Worm (Caenorhabditis elegans) whole organism, L1 larva: Measurements from ENCODE around the gene fbxa-184.

Experiments
- C16A3.4 ChIP-seq: fragments of 150-350 bp; optimal IDR thresholded peaks from 2 replicates; lab custom pipeline; 2014; ENCODE audit warnings: missing biosample characterization, missing genetic modification characterization
- aha-1 ChIP-seq: fragments of 150-350 bp; optimal IDR thresholded peaks from 2 replicates; lab custom pipeline; 2014; ENCODE audit warnings: missing biosample characterization, missing genetic modification characterization
- alr-1 ChIP-seq: fragments of 200-800 bp; sonication (Bioruptor generic); optimal IDR thresholded peaks from 2 replicates; lab custom pipeline; 2018; ENCODE audit warnings: borderline replicate concordance, mild to moderate bottlenecking, missing genetic modification characterization, missing compliant biosample characterization
- aly-2 ChIP-seq: fragments of 150-350 bp; optimal IDR thresholded peaks from 2 replicates; lab custom pipeline; 2014; ENCODE audit warnings: missing biosample characterization, missing genetic modification characterization
- ama-1 ChIP-seq: fragments of 150-350 bp; optimal IDR thresholded peaks from 2 replicates; lab custom pipeline; 2014
- blmp-1 ChIP-seq: fragments of 150-350 bp; optimal IDR thresholded peaks from 2 replicates; lab custom pipeline; 2014; ENCODE audit warnings: missing biosample characterization, missing genetic modification characterization
- ceh-88 ChIP-seq: fragments of 200-800 bp; sonication (Bioruptor generic); IDR thresholded peaks from 2 replicates; pipeline ENCODE4 v1.3.6; 2022; ENCODE audit warnings: missing genetic modification characterization, missing compliant biosample characterization
- ces-1 ChIP-seq: fragments of 150-350 bp; optimal IDR thresholded peaks from 2 replicates; lab custom pipeline; 2014; ENCODE audit warnings: missing biosample characterization, missing genetic modification reagents, missing genetic modification characterization
- dpl-1 ChIP-seq, 3 experiments: fragments of 150-350 bp in 2 of 3; sonication (generic microtip) in 1 of 3; optimal IDR thresholded peaks; 2 replicates each; lab custom pipeline; 2014 to 2017; ENCODE audit warnings: missing biosample characterization in 3 of 3, missing genetic modification characterization in 3 of 3, missing genetic modification reagents in 3 of 3
- efl-1 ChIP-seq, 4 experiments: fragments of 150-350 bp; optimal IDR thresholded peaks in 3 of 4; peaks in 1 of 4; 1 replicate in 1 of 4; 2 replicates in 3 of 4; lab custom pipeline; 2014; ENCODE audit warnings: missing biosample characterization in 2 of 4, missing genetic modification characterization in 2 of 4, missing genetic modification reagents in 2 of 4
- egl-13 ChIP-seq: sonication (generic microtip); optimal IDR thresholded peaks from 2 replicates; lab custom pipeline; 2016; ENCODE audit warnings: missing genotype, missing genetic modification reagents, missing genetic modification characterization, missing compliant biosample characterization
- egl-27 ChIP-seq, 2 experiments: fragments of 150-350 bp in 1 of 2; sonication (generic microtip); optimal IDR thresholded peaks; 3 replicates each; lab custom pipeline; 2017 to 2018; ENCODE audit warnings: missing biosample characterization in 2 of 2, missing genetic modification characterization in 2 of 2, missing genetic modification reagents in 2 of 2
- elt-2 ChIP-seq: sonication (generic microtip); optimal IDR thresholded peaks from 2 replicates; lab custom pipeline; 2016; ENCODE audit warnings: missing genetic modification characterization, mild to moderate bottlenecking, inconsistent platforms, missing compliant biosample characterization, missing genetic modification reagents
- elt-3 ChIP-seq, 6 experiments: fragments of 150-350 bp in 1 of 6; sonication (generic microtip); optimal IDR thresholded peaks; 2 replicates each; lab custom pipeline; 2017 to 2018; ENCODE audit warnings: missing biosample characterization in 6 of 6, missing genetic modification characterization in 6 of 6, inconsistent platforms in 1 of 6
- ets-5 ChIP-seq: fragments of 200-800 bp; sonication (Bioruptor generic); IDR thresholded peaks from 2 replicates; pipeline ENCODE4 v1.3.6; 2022; ENCODE audit warnings: missing genetic modification characterization, missing compliant biosample characterization
- fkh-8 ChIP-seq: sonication (generic microtip); optimal IDR thresholded peaks from 2 replicates; lab custom pipeline; 2016; ENCODE audit warnings: mild to moderate bottlenecking, missing genetic modification characterization, missing compliant biosample characterization
- fos-1 ChIP-seq: fragments of 150-350 bp; optimal IDR thresholded peaks from 2 replicates; lab custom pipeline; 2014; ENCODE audit warnings: missing biosample characterization, missing genetic modification characterization
- grh-1 ChIP-seq: fragments of 200-800 bp; sonication (Bioruptor generic); IDR thresholded peaks from 2 replicates; pipeline ENCODE4 v1.3.6; 2022; ENCODE audit warnings: missing genetic modification reagents, missing genetic modification characterization, missing compliant biosample characterization
- hlh-4 ChIP-seq: sonication (generic microtip); optimal IDR thresholded peaks from 2 replicates; lab custom pipeline; 2016; ENCODE audit warnings: mild to moderate bottlenecking, missing genetic modification characterization, missing compliant biosample characterization
- irx-1 ChIP-seq: sonication (generic microtip); optimal IDR thresholded peaks from 2 replicates; lab custom pipeline; 2016; ENCODE audit warnings: missing genetic modification characterization, missing compliant biosample characterization
- lin-15B ChIP-seq: fragments of 150-350 bp; sonication (generic microtip); optimal IDR thresholded peaks from 3 replicates; lab custom pipeline; 2014; ENCODE audit warnings: missing biosample characterization, missing genetic modification characterization
- lin-35 ChIP-seq, 2 experiments: fragments of 150-350 bp; optimal IDR thresholded peaks; 2 replicates each; lab custom pipeline; 2014; ENCODE audit warnings: missing biosample characterization in 2 of 2, missing genetic modification characterization in 2 of 2, missing genetic modification reagents in 2 of 2
- lin-39 ChIP-seq: fragments of 150-350 bp; optimal IDR thresholded peaks from 2 replicates; lab custom pipeline; 2014; ENCODE audit warnings: missing biosample characterization, missing genetic modification reagents, missing genetic modification characterization
- lir-3 ChIP-seq: sonication (generic microtip); optimal IDR thresholded peaks from 2 replicates; lab custom pipeline; 2016; ENCODE audit warnings: mild to moderate bottlenecking, missing genetic modification characterization, moderate library complexity, missing compliant biosample characterization; ENCODE audit not compliant: poor library complexity
- lsy-2 ChIP-seq, 2 experiments: fragments of 150-350 bp; optimal IDR thresholded peaks; 2 replicates each; lab custom pipeline; 2014; ENCODE audit warnings: missing biosample characterization in 2 of 2, missing genetic modification characterization in 2 of 2
- mdl-1 ChIP-seq, 2 experiments: fragments of 150-350 bp; optimal IDR thresholded peaks; 2 replicates each; lab custom pipeline; 2014 to 2017; ENCODE audit warnings: missing biosample characterization in 2 of 2, missing genetic modification characterization in 2 of 2, inconsistent platforms in 1 of 2
- mef-2 ChIP-seq: fragments of 150-350 bp; optimal IDR thresholded peaks from 2 replicates; lab custom pipeline; 2014; ENCODE audit warnings: missing biosample characterization, missing genetic modification characterization
- nhr-19 ChIP-seq: fragments of 200-800 bp; sonication (Bioruptor generic); conservative IDR thresholded peaks from 2 replicates; pipeline ENCODE4 v1.3.6; 2022; ENCODE audit warnings: missing genetic modification characterization, missing compliant biosample characterization
- nhr-85 ChIP-seq: sonication (generic microtip); peaks from one replicate; lab custom pipeline; 2016; ENCODE audit warnings: missing genetic modification characterization, inconsistent platforms, missing compliant biosample characterization
- nhr-90 ChIP-seq: sonication (generic microtip); optimal IDR thresholded peaks from 2 replicates; lab custom pipeline; 2016; ENCODE audit warnings: mild to moderate bottlenecking, missing genetic modification characterization, missing compliant biosample characterization; ENCODE audit not compliant: poor library complexity
- pag-3 ChIP-seq: sonication (generic microtip); optimal IDR thresholded peaks from 2 replicates; lab custom pipeline; 2017; ENCODE audit warnings: missing genetic modification characterization, mild to moderate bottlenecking, missing compliant biosample characterization, antibody characterized with exemption, borderline replicate concordance; ENCODE audit not compliant: insufficient read depth
- pqm-1 ChIP-seq: sonication (generic microtip); optimal IDR thresholded peaks from 3 replicates; lab custom pipeline; 2017; ENCODE audit warnings: missing biosample characterization, missing genetic modification characterization
- rnt-1 ChIP-seq: sonication (generic microtip); optimal IDR thresholded peaks from 2 replicates; lab custom pipeline; 2016; ENCODE audit warnings: mild to moderate bottlenecking, missing genetic modification characterization, moderate library complexity, missing compliant biosample characterization
- skn-1 ChIP-seq: fragments of 150-350 bp; optimal IDR thresholded peaks from 2 replicates; lab custom pipeline; 2014; ENCODE audit warnings: missing biosample characterization, missing genetic modification characterization
- snpc-4 ChIP-seq: fragments of 150-350 bp; optimal IDR thresholded peaks from 2 replicates; lab custom pipeline; 2014; ENCODE audit warnings: missing biosample characterization, missing genetic modification characterization
- snu-23 ChIP-seq: sonication (generic microtip); optimal IDR thresholded peaks from 2 replicates; lab custom pipeline; 2016; ENCODE audit warnings: missing genetic modification characterization, missing compliant biosample characterization
- sup-37 ChIP-seq: fragments of 200-800 bp; sonication (Bioruptor generic); optimal IDR thresholded peaks from 2 replicates; lab custom pipeline; 2018; ENCODE audit warnings: mild to moderate bottlenecking, missing genetic modification characterization, missing compliant biosample characterization
- unc-130 ChIP-seq: fragments of 150-350 bp; optimal IDR thresholded peaks from 2 replicates; lab custom pipeline; 2017; ENCODE audit warnings: missing biosample characterization, missing genetic modification characterization, inconsistent platforms
- unc-62 ChIP-seq: fragments of 150-350 bp; optimal IDR thresholded peaks from 2 replicates; lab custom pipeline; 2014; ENCODE audit warnings: missing biosample characterization, missing genetic modification reagents, missing genetic modification characterization
- unc-98 ChIP-seq: fragments of 200-800 bp; sonication (Bioruptor generic); IDR thresholded peaks from 2 replicates; pipeline ENCODE4 v1.3.6; 2022; ENCODE audit warnings: missing genetic modification characterization, missing compliant biosample characterization
- vab-15 ChIP-seq: sonication (generic microtip); optimal IDR thresholded peaks from 2 replicates; lab custom pipeline; 2017; ENCODE audit warnings: missing genotype, mild to moderate bottlenecking, missing genetic modification characterization, missing compliant biosample characterization
- xbp-1 ChIP-seq: sonication (generic microtip); optimal IDR thresholded peaks from 2 replicates; lab custom pipeline; 2016; ENCODE audit warnings: missing genetic modification characterization, missing compliant biosample characterization

The fbxa-184 gene

ce11 chrII:1722394-1722793, 12.3 kb downstream of the fbxa-184 start, which contains the start of the genes fbxb-5 and btb-8:
fbxb-5 (minus strand) TSS chrII:1722494.
btb-8 (plus strand) TSS chrII:1722770.
- no peak for TF ChIP-seq egl-13 (tag; lab: Kevin White, UChicago)
- TF ChIP-seq nhr-85 (tag; lab: Kevin White, UChicago), result no peak
- TF ChIP-seq ces-1 (GFP tag; lab: Kevin White, UChicago), result no peak
- no peak for TF ChIP-seq fkh-8 (tag; lab: Kevin White, UChicago)
- no peak for TF ChIP-seq nhr-19 (GFP tag; lab: Robert Waterston, UW)
- no peak for TF ChIP-seq efl-1 (optimal IDR thresholded peaks at IDR 0.05; lab: Kevin White, UChicago)
- no peak for TF ChIP-seq efl-1 (GFP tag; optimal IDR thresholded peaks at IDR 0.05 in 1 of 2; lab: Kevin White, UChicago)
- no peak for TF ChIP-seq C16A3.4 (tag; lab: Kevin White, UChicago)
- no peak for TF ChIP-seq lin-15B (tag; lab: Kevin White, UChicago)
- no peak for TF ChIP-seq lin-35 (GFP tag; optimal IDR thresholded peaks at IDR 0.05; lab: Kevin White, UChicago)
- no peak for TF ChIP-seq mdl-1 (tag; optimal IDR thresholded peaks at IDR 0.05; lab: Kevin White, UChicago)
- no peak for TF ChIP-seq skn-1 (tag; lab: Kevin White, UChicago)
- TF ChIP-seq sup-37, result no peak
- no peak for TF ChIP-seq blmp-1 (tag; lab: Kevin White, UChicago)
- TF ChIP-seq lir-3 (tag; lab: Kevin White, UChicago), result no peak
- TF ChIP-seq lsy-2 (tag; optimal IDR thresholded peaks at IDR 0.05; lab: Kevin White, UChicago), result no peak
- TF ChIP-seq alr-1 (tag; lab: Kevin White, UChicago), result no peak
- TF ChIP-seq, all 84 proteins: peak for 0

- TF ChIP-seq unc-62 (GFP tag; lab: Kevin White, UChicago) (no peak), lir-3 (tag; lab: Kevin White, UChicago) (no peak)
These were observed 14.3 kb downstream of the fbxa-184 start, which contains the start of gene fbxb-11 for ce11 chrII:1724314-1724713. fbxb-11 (plus strand) TSS chrII:1724614.

ce11 chrII:1725735-1726134, 15.7 kb downstream of the fbxa-184 start, which contains the start of gene F45C12.17:
F45C12.17 (plus strand) TSS chrII:1726111.
- no peak for TF ChIP-seq irx-1 (tag; lab: Kevin White, UChicago)
- TF ChIP-seq C16A3.4 (tag; lab: Kevin White, UChicago), result no peak
- no peak for TF ChIP-seq dpl-1 (GFP tag; optimal IDR thresholded peaks at IDR 0.05; lab: Kevin White, UChicago)
- TF ChIP-seq unc-98, result no peak
- TF ChIP-seq nhr-19 (GFP tag; lab: Robert Waterston, UW), result no peak
- TF ChIP-seq hlh-4 (tag; lab: Kevin White, UChicago), result no peak
- no peak for TF ChIP-seq unc-62 (GFP tag; lab: Kevin White, UChicago)
- no peak for TF ChIP-seq grh-1
- no peak for TF ChIP-seq snu-23
- no peak for TF ChIP-seq lsy-2 (tag; optimal IDR thresholded peaks at IDR 0.05; lab: Kevin White, UChicago)
- no peak for TF ChIP-seq ama-1 (lab: Kevin White, UChicago)
- no peak for TF ChIP-seq aha-1 (tag; lab: Kevin White, UChicago)
- no peak for TF ChIP-seq pqm-1 (tag; lab: Kevin White, UChicago)
- TF ChIP-seq blmp-1 (tag; lab: Kevin White, UChicago), result no peak
- no peak for TF ChIP-seq skn-1 (tag; lab: Kevin White, UChicago)
- TF ChIP-seq vab-15, result no peak
- TF ChIP-seq ces-1 (GFP tag; lab: Kevin White, UChicago), result no peak
- TF ChIP-seq nhr-85 (tag; lab: Kevin White, UChicago), result no peak

- TF ChIP-seq lin-35 (GFP tag; optimal IDR thresholded peaks at IDR 0.05; lab: Kevin White, UChicago) (peak in 1 of 2 experiments; percentile 28), rnt-1 (no peak), elt-2 (tag; lab: Kevin White, UChicago) (peak; percentile 86), pqm-1 (tag; lab: Kevin White, UChicago) (peak; percentile 26)
These were observed 18.2 kb downstream of the fbxa-184 start, which contains the start of gene btb-9 for ce11 chrII:1728253-1728652. btb-9 (plus strand) TSS chrII:1728506.

- no peak for TF ChIP-seq unc-130
- TF ChIP-seq pag-3 (tag; lab: Kevin White, UChicago), result no peak
- TF ChIP-seq mdl-1 (tag; optimal IDR thresholded peaks at IDR 0.05; lab: Kevin White, UChicago), result no peak
- TF ChIP-seq xbp-1 (tag; lab: Kevin White, UChicago), result no peak
- no peak for TF ChIP-seq ceh-88
- no peak for TF ChIP-seq mef-2 (tag; lab: Kevin White, UChicago)
- no peak for TF ChIP-seq ets-5 (GFP tag; lab: Robert Waterston, UW)
- no peak for TF ChIP-seq snu-23
- TF ChIP-seq elt-3 (tag; optimal IDR thresholded peaks at IDR 0.05; lab: Kevin White, UChicago), result no peak
- no peak for TF ChIP-seq nhr-90 (tag; lab: Kevin White, UChicago)
- no peak for TF ChIP-seq alr-1 (tag; lab: Kevin White, UChicago)
- TF ChIP-seq aly-2, result no peak
- no peak for TF ChIP-seq snpc-4
- no peak for TF ChIP-seq fos-1 (tag; lab: Kevin White, UChicago)
- TF ChIP-seq vab-15, result no peak
- no peak for TF ChIP-seq lin-39 (tag; lab: Kevin White, UChicago)
- TF ChIP-seq egl-27 (tag; optimal IDR thresholded peaks at IDR 0.05; lab: Kevin White, UChicago), result no peak
These were observed 20.0 kb downstream of the fbxa-184 start, which contains the start of gene ceh-81 for ce11 chrII:1730103-1730502. ceh-81 (plus strand) TSS chrII:1730403.
